Worm (Caenorhabditis elegans) whole organism, young adult: ENCODE results near the gene F36H1.12.
A peak's percentile ranks its signal among the peaks of the same experiment; 100 is the strongest.

Experiments
- F10E7.11 ChIP-seq: sonication (generic microtip); optimal IDR thresholded peaks from 2 replicates; lab custom pipeline; 2017; ENCODE audit warnings: mild to moderate bottlenecking, missing genetic modification characterization, moderate library complexity, missing compliant biosample characterization
- F23B12.7 ChIP-seq: sonication (generic microtip); optimal IDR thresholded peaks from 2 replicates; lab custom pipeline; 2017; ENCODE audit warnings: missing genetic modification characterization, mild to moderate bottlenecking, missing compliant biosample characterization, antibody characterized with exemption, moderate library complexity; ENCODE audit not compliant: insufficient read depth
- F37B4.10 ChIP-seq: fragments of 200-800 bp; sonication (Bioruptor generic); IDR thresholded peaks from 2 replicates; pipeline ENCODE4 v1.3.6; 2022; ENCODE audit warnings: missing genetic modification characterization, missing compliant biosample characterization
- F39B2.1 ChIP-seq: fragments of 200-800 bp; sonication (Bioruptor generic); IDR thresholded peaks from 2 replicates; pipeline ENCODE4 v1.3.6; 2022; ENCODE audit warnings: missing genetic modification reagents, missing genetic modification characterization, missing compliant biosample characterization
- F49E8.2 ChIP-seq: sonication (generic microtip); optimal IDR thresholded peaks from 3 replicates; lab custom pipeline; 2017; ENCODE audit warnings: missing genetic modification characterization, mild to moderate bottlenecking, missing compliant biosample characterization, antibody characterized with exemption, moderate library complexity; ENCODE audit not compliant: insufficient read depth
- F57A8.1 ChIP-seq: fragments of 200-800 bp; sonication (Bioruptor generic); optimal IDR thresholded peaks from 2 replicates; lab custom pipeline; 2018; ENCODE audit warnings: mild to moderate bottlenecking, missing genetic modification characterization, moderate library complexity, missing compliant biosample characterization
- Y53F4B.3 ChIP-seq: fragments of 200-800 bp; sonication (Bioruptor generic); IDR thresholded peaks from 2 replicates; pipeline ENCODE4 v1.3.6; 2022; ENCODE audit warnings: missing genetic modification reagents, missing genetic modification characterization, missing compliant biosample characterization
- Y56A3A.18 ChIP-seq: fragments of 200-800 bp; sonication (Bioruptor generic); IDR thresholded peaks from 2 replicates; pipeline ENCODE4 v1.3.6; 2022; ENCODE audit warnings: missing genetic modification reagents, missing genetic modification characterization, missing compliant biosample characterization
- Y95B8A.8 ChIP-seq: fragments of 200-800 bp; sonication (Bioruptor generic); IDR thresholded peaks from 2 replicates; pipeline ENCODE4 v1.3.6; 2022; ENCODE audit warnings: missing genetic modification reagents, missing genetic modification characterization, missing compliant biosample characterization
- aptf-2 ChIP-seq: fragments of 200-800 bp; sonication (Bioruptor generic); conservative IDR thresholded peaks from 2 replicates; pipeline ENCODE4 v1.3.6; 2022; ENCODE audit warnings: missing genetic modification reagents, missing genetic modification characterization, missing compliant biosample characterization
- attf-5 ChIP-seq: fragments of 200-800 bp; sonication (Bioruptor generic); optimal IDR thresholded peaks from 2 replicates; lab custom pipeline; 2018; ENCODE audit warnings: mild to moderate bottlenecking, missing genetic modification characterization, missing compliant biosample characterization
- attf-6 ChIP-seq: fragments of 200-800 bp; sonication (Bioruptor generic); IDR thresholded peaks from 2 replicates; pipeline ENCODE4 v1.3.6; 2022; ENCODE audit warnings: missing genetic modification reagents, missing genetic modification characterization, missing compliant biosample characterization
- cebp-1 ChIP-seq, 2 experiments: fragments of 200-800 bp in 1 of 2; sonication (Bioruptor generic) in 1 of 2; sonication (generic microtip) in 1 of 2; IDR thresholded peaks in 1 of 2; optimal IDR thresholded peaks in 1 of 2; 2 replicates each; pipeline versions ENCODE4 v1.3.6 to Lab custom; 2017 to 2022; ENCODE audit warnings: missing compliant biosample characterization in 2 of 2, missing genetic modification characterization in 2 of 2, mild to moderate bottlenecking in 1 of 2, missing genetic modification reagents in 1 of 2, moderate library complexity in 1 of 2
- ceh-100 ChIP-seq: fragments of 200-800 bp; sonication (Bioruptor generic); IDR thresholded peaks from 2 replicates; pipeline ENCODE4 v1.3.6; 2022; ENCODE audit warnings: missing genetic modification reagents, missing genetic modification characterization, missing compliant biosample characterization
- ceh-40 ChIP-seq: fragments of 200-800 bp; sonication (Bioruptor generic); IDR thresholded peaks from 2 replicates; pipeline ENCODE4 v1.3.6; 2022; ENCODE audit warnings: missing genetic modification characterization, missing compliant biosample characterization
- dox-1 ChIP-seq: fragments of 200-800 bp; sonication (Bioruptor generic); IDR thresholded peaks from 2 replicates; pipeline ENCODE4 v1.3.6; 2022; ENCODE audit warnings: missing genetic modification reagents, missing genetic modification characterization, missing compliant biosample characterization
- ets-4 ChIP-seq: fragments of 200-800 bp; sonication (Bioruptor generic); optimal IDR thresholded peaks from 2 replicates; lab custom pipeline; 2018; ENCODE audit warnings: mild to moderate bottlenecking, missing genetic modification characterization, missing compliant biosample characterization
- gei-17 ChIP-seq: fragments of 200-800 bp; sonication (Bioruptor generic); optimal IDR thresholded peaks from 2 replicates; lab custom pipeline; 2018; ENCODE audit warnings: mild to moderate bottlenecking, missing genetic modification characterization, missing compliant biosample characterization
- hmg-1.2 ChIP-seq: fragments of 200-800 bp; sonication (Bioruptor generic); IDR thresholded peaks from 2 replicates; pipeline ENCODE4 v1.3.6; 2022; ENCODE audit warnings: missing genetic modification reagents, missing genetic modification characterization, missing compliant biosample characterization
- hmg-20 ChIP-seq: fragments of 200-800 bp; sonication (Bioruptor generic); IDR thresholded peaks from 2 replicates; pipeline ENCODE4 v1.3.6; 2022; ENCODE audit warnings: missing genetic modification reagents, missing genetic modification characterization, missing compliant biosample characterization
- let-607 ChIP-seq, 2 experiments: fragments of 200-800 bp in 1 of 2; sonication (Bioruptor generic) in 1 of 2; sonication (generic microtip) in 1 of 2; optimal IDR thresholded peaks; 2 replicates each; lab custom pipeline; 2016 to 2018; ENCODE audit warnings: mild to moderate bottlenecking in 2 of 2, missing compliant biosample characterization in 2 of 2, missing genetic modification characterization in 2 of 2, moderate library complexity in 2 of 2, missing genotype in 1 of 2
- lin-35 ChIP-seq, 3 experiments: fragments of 150-350 bp in 2 of 3; sonication (generic microtip) in 1 of 3; optimal IDR thresholded peaks; 2 replicates each; lab custom pipeline; 2014 to 2018; ENCODE audit warnings: missing biosample characterization in 3 of 3, missing genetic modification characterization in 3 of 3, missing genetic modification reagents in 3 of 3
- lsl-1 ChIP-seq: fragments of 200-800 bp; sonication (Bioruptor generic); optimal IDR thresholded peaks from 2 replicates; lab custom pipeline; 2018; ENCODE audit warnings: mild to moderate bottlenecking, missing genetic modification characterization, moderate library complexity, missing compliant biosample characterization
- lsy-27 ChIP-seq: sonication (generic microtip); optimal IDR thresholded peaks from 2 replicates; lab custom pipeline; 2017; ENCODE audit warnings: missing genetic modification characterization, mild to moderate bottlenecking, missing compliant biosample characterization, antibody characterized with exemption, missing genotype, borderline replicate concordance; ENCODE audit not compliant: insufficient read depth
- madf-10 ChIP-seq: sonication (generic microtip); optimal IDR thresholded peaks from 2 replicates; lab custom pipeline; 2016; ENCODE audit warnings: mild to moderate bottlenecking, missing genetic modification characterization, missing compliant biosample characterization
- madf-3 ChIP-seq: fragments of 200-800 bp; sonication (Bioruptor generic); IDR thresholded peaks from 2 replicates; pipeline ENCODE4 v1.3.6; 2022; ENCODE audit warnings: missing genetic modification reagents, missing genetic modification characterization, missing compliant biosample characterization
- madf-6 ChIP-seq: fragments of 200-800 bp; sonication (Bioruptor generic); IDR thresholded peaks from 2 replicates; pipeline ENCODE4 v1.3.6; 2022; ENCODE audit warnings: missing genetic modification reagents, missing genetic modification characterization, missing compliant biosample characterization
- mcd-1 ChIP-seq: fragments of 200-800 bp; sonication (Bioruptor generic); IDR thresholded peaks from 2 replicates; pipeline ENCODE4 v1.3.6; 2022; ENCODE audit warnings: missing genetic modification reagents, missing genetic modification characterization, missing compliant biosample characterization
- mes-4 ChIP-seq: sonication (generic microtip); optimal IDR thresholded peaks from 2 replicates; lab custom pipeline; 2016; ENCODE audit warnings: missing genotype, missing genetic modification characterization, missing compliant biosample characterization
- nfya-1 ChIP-seq: sonication (generic microtip); optimal IDR thresholded peaks from 2 replicates; lab custom pipeline; 2017; ENCODE audit warnings: antibody characterized with exemption, missing compliant biosample characterization, missing genetic modification characterization, borderline replicate concordance; ENCODE audit not compliant: insufficient read depth
- nfyb-1 ChIP-seq: fragments of 200-800 bp; sonication (Bioruptor generic); IDR thresholded peaks from 2 replicates; pipeline ENCODE4 v1.3.6; 2022; ENCODE audit warnings: missing genetic modification reagents, missing genetic modification characterization, missing compliant biosample characterization
- nhr-27 ChIP-seq: fragments of 200-800 bp; sonication (Bioruptor generic); optimal IDR thresholded peaks from 2 replicates; lab custom pipeline; 2018; ENCODE audit warnings: mild to moderate bottlenecking, missing genetic modification characterization, moderate library complexity, missing compliant biosample characterization
- nhr-80 ChIP-seq: sonication (generic microtip); optimal IDR thresholded peaks from 2 replicates; lab custom pipeline; 2016; ENCODE audit warnings: missing genetic modification characterization, missing compliant biosample characterization
- rec-8 ChIP-seq, 2 experiments: sonication (generic microtip); optimal IDR thresholded peaks; 2 replicates each; lab custom pipeline; 2016; ENCODE audit warnings: mild to moderate bottlenecking in 2 of 2, missing genetic modification characterization in 2 of 2, missing genetic modification reagents in 2 of 2, missing genotype in 2 of 2, missing biosample characterization in 1 of 2, missing compliant biosample characterization in 1 of 2, moderate library complexity in 1 of 2
- snpc-3.4 ChIP-seq: sonication (generic microtip); optimal IDR thresholded peaks from 2 replicates; lab custom pipeline; 2017; ENCODE audit warnings: missing genetic modification characterization, mild to moderate bottlenecking, missing compliant biosample characterization, antibody characterized with exemption, moderate library complexity, missing genotype, missing genetic modification reagents
- sptf-2 ChIP-seq: fragments of 200-800 bp; sonication (Bioruptor generic); optimal IDR thresholded peaks from 2 replicates; lab custom pipeline; 2018; ENCODE audit warnings: mild to moderate bottlenecking, missing genetic modification characterization, missing compliant biosample characterization
- tlf-1 ChIP-seq: fragments of 200-800 bp; sonication (Bioruptor generic); optimal IDR thresholded peaks from 2 replicates; lab custom pipeline; 2018; ENCODE audit warnings: mild to moderate bottlenecking, missing genetic modification characterization, missing compliant biosample characterization
- zim-3 ChIP-seq: sonication (generic microtip); optimal IDR thresholded peaks from 2 replicates; lab custom pipeline; 2017; ENCODE audit warnings: mild to moderate bottlenecking, missing genetic modification characterization, moderate library complexity, missing compliant biosample characterization
- ztf-25 ChIP-seq: fragments of 200-800 bp; sonication (Bioruptor generic); IDR thresholded peaks from 2 replicates; pipeline ENCODE4 v1.3.6; 2022; ENCODE audit warnings: missing genetic modification reagents, missing genetic modification characterization, missing compliant biosample characterization

Gene F36H1.12

DNA sequence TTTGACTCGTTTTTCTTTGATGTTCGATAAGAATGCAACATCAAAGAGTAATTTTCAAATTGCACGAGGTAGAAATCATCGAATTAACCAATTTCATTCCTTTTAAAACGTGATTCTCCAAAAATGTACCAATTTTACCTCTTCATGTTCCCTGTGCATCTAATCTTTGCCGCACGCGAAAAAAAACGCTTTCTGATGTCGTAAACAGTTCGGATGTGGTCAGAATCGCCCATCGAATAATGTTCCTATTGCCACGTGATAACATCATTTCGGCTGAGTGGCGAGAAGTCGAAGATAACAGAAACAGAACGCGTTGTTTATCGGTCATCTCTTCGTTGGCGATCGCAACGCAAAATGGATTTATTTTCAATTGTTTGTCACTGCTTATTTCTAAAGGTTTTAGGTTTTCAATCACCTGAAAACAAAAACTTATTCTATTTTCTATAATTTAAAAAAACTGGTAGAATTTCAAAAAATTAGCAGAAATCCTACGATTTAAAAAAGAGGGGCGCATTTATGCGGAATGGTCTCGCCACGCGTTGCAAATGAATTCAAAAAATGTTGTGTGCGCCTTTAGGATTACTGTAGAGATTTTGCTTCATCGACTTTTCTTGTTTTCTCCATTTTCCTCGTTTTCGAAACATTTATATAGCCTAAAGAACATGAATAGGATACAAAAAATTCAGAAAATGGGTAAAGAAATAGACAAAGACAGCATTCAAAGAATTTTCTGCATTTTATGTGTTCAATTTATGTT, 31.8 kb downstream of the F36H1.12 start, which contains the start of gene mogs-1 (continued):
- no peak for TF ChIP-seq cebp-1 (GFP tag; IDR thresholded peaks at IDR 0.05; lab: Robert Waterston, UW)
- TF ChIP-seq cebp-1 (tag; optimal IDR thresholded peaks at IDR 0.05; lab: Kevin White, UChicago) = peak; percentile 39
- no peak for TF ChIP-seq sptf-2 (GFP tag; lab: Kevin White, UChicago)
- no peak for TF ChIP-seq zim-3
- no peak for TF ChIP-seq F10E7.11 (tag; lab: Kevin White, UChicago)
- TF ChIP-seq mcd-1 (GFP tag; lab: Robert Waterston, UW) = 0 out of 2 replicates have a peak, but pooled peaks have one; percentile 4
- TF ChIP-seq Y95B8A.8 (GFP tag; lab: Robert Waterston, UW) = no peak
- TF ChIP-seq aptf-2 (GFP tag; lab: Robert Waterston, UW) = no peak
- TF ChIP-seq madf-10 (tag; lab: Kevin White, UChicago) = no peak
- no peak for TF ChIP-seq madf-6 (GFP tag; lab: Robert Waterston, UW)

DNA sequence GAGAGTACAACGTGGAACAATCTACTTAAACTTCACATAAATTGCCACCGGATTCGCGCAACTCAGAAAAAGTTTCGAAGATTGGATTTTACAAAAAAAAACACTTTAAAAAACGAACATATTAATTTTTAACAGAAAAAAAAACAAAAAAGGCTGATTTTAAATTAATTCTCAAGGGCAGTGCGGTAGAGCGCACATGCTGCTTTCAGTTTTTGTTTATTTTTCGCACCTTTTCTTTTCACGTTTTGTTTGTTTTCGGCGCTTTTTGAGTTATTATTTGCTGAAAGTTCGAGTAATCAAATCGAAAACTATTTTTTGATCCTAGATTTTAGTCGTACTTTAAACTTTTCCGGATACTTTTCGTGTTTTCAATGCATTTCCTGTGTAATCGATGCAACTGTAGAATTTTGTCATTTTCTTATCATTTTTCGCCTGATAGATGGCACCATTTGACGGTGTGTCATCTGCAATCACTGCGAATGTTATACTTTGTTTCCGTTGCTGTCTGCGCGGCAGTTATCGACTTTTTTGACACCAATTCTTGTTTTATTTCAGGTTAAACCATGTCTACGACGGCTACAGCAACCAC, 33.4 kb downstream of the F36H1.12 start, which contains the start of gene F13H10.8:
Gene F13H10.8 (plus strand): TSS at position 556 of the 589 bp plus-strand sequence.
- no peak for TF ChIP-seq mes-4 (tag; lab: Kevin White, UChicago)
- peak; percentile 85 for TF ChIP-seq nhr-80 (tag; lab: Kevin White, UChicago)
- peak; percentile 82 for TF ChIP-seq mcd-1 (GFP tag; lab: Robert Waterston, UW)
- no peak for TF ChIP-seq F57A8.1
- no peak for TF ChIP-seq rec-8 (tag; optimal IDR thresholded peaks at IDR 0.05; lab: Kevin White, UChicago)
- TF ChIP-seq Y53F4B.3 (GFP tag; lab: Robert Waterston, UW) = no peak
- no peak for TF ChIP-seq aptf-2 (GFP tag; lab: Robert Waterston, UW)
- peak; percentile 39 for TF ChIP-seq F23B12.7 (tag; lab: Kevin White, UChicago)
- no peak for TF ChIP-seq lsl-1 (GFP tag; lab: Kevin White, UChicago)
- TF ChIP-seq let-607 (tag; optimal IDR thresholded peaks at IDR 0.05; lab: Kevin White, UChicago) = peak; percentile 13 to 15
- no peak for TF ChIP-seq Y56A3A.18 (GFP tag; lab: Robert Waterston, UW)
- TF ChIP-seq nfyb-1 (GFP tag; lab: Robert Waterston, UW) = 0 out of 2 replicates have a peak, but pooled peaks have one; percentile 9
- TF ChIP-seq attf-5 = peak; percentile 52
- TF ChIP-seq F39B2.1 (GFP tag; lab: Robert Waterston, UW) = no peak
- TF ChIP-seq lin-35 (GFP tag; optimal IDR thresholded peaks at IDR 0.05; lab: Kevin White, UChicago) = peak in 1 of 3 experiments; percentile 23
- TF ChIP-seq hmg-1.2 (GFP tag; lab: Robert Waterston, UW) = no peak
- TF ChIP-seq dox-1 (GFP tag; lab: Robert Waterston, UW) = peak; percentile 8; the same call in 1 of the 2 replicates
- TF ChIP-seq ceh-40 (GFP tag; lab: Robert Waterston, UW) = no peak
- TF ChIP-seq ets-4 (GFP tag; lab: Kevin White, UChicago) = peak; percentile 16

DNA sequence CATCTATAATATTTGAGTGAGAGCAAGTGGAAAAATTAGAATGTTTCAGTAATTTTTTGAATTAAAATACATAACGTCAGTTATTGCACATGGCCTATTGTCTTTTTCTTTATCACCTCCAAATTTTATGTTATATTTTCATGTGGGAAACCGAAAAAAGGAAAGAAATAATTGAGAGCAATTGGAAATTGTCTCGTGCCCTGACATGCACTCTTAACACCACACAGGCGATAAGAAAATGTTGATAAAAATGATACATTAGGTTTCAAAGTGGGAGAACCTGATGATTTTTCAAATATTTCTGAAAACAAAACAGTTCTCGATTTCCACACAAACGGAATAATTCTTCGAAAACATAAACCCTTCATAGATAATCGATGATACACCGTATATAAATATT, 37.6 kb downstream of the F36H1.12 start, which contains the start of gene F13H10.3:
Gene F13H10.3 (minus strand): TSS at position 73 of the 400 bp plus-strand sequence.
- TF ChIP-seq nfya-1 = no peak
- no peak for TF ChIP-seq attf-6 (GFP tag; lab: Robert Waterston, UW)
- no peak for TF ChIP-seq F37B4.10 (GFP tag; lab: Robert Waterston, UW)
- no peak for TF ChIP-seq F39B2.1 (GFP tag; lab: Robert Waterston, UW)
- TF ChIP-seq tlf-1 = no peak
- TF ChIP-seq lsy-27 (tag; lab: Kevin White, UChicago) = no peak
- no peak for TF ChIP-seq F49E8.2 (tag; lab: Kevin White, UChicago)
- TF ChIP-seq hmg-20 (GFP tag; lab: Robert Waterston, UW) = no peak
- no peak for TF ChIP-seq nhr-27 (tag; lab: Kevin White, UChicago)
- TF ChIP-seq madf-3 = 0 out of 2 replicates have a peak, but pooled peaks have one; percentile 14
- TF ChIP-seq ceh-100 (GFP tag; lab: Robert Waterston, UW) = no peak
- TF ChIP-seq Y95B8A.8 (GFP tag; lab: Robert Waterston, UW) = no peak
- TF ChIP-seq gei-17 (GFP tag; lab: Kevin White, UChicago) = no peak
- no peak for TF ChIP-seq mcd-1 (GFP tag; lab: Robert Waterston, UW)
- no peak for TF ChIP-seq aptf-2 (GFP tag; lab: Robert Waterston, UW)
- TF ChIP-seq cebp-1 (GFP tag; IDR thresholded peaks at IDR 0.05; lab: Robert Waterston, UW) = no peak
- peak; percentile 50 for TF ChIP-seq cebp-1 (tag; optimal IDR thresholded peaks at IDR 0.05; lab: Kevin White, UChicago)
- peak; percentile 88 for TF ChIP-seq nhr-80 (tag; lab: Kevin White, UChicago)
- TF ChIP-seq snpc-3.4 (tag; lab: Kevin White, UChicago) = peak; percentile 8
- TF ChIP-seq ztf-25 (GFP tag; lab: Robert Waterston, UW) = no peak
- TF ChIP-seq, all 124 proteins: peak for 4
